Worm (Caenorhabditis elegans): ENCODE data around the gene praf-3.
"Not testable (repeated sequence)": the region's sequence is repeated elsewhere in the genome, so short reads cannot be mapped to it uniquely, and the experiment has no call there.

Gene praf-3

ce11 chrIV:8345518-8345917 lies 34.3 kb upstream of the praf-3 start, which contains the start of gene F17E9.5:
Gene F17E9.5 (plus strand): TSS chrIV:8345818.
- TF ChIP-seq ZK546.5 (tag; optimal IDR thresholded peaks at IDR 0.05) = no peak
- TF ChIP-seq fkh-2 (tag; optimal IDR thresholded peaks at IDR 0.05) = no peak
- TF ChIP-seq nfya-1 (tag; optimal IDR thresholded peaks at IDR 0.05; ENCODE audit: insufficient read depth) = no peak
- TF ChIP-seq nhr-67 (tag; optimal IDR thresholded peaks at IDR 0.05) = no peak
- TF ChIP-seq ceh-9 (tag; optimal IDR thresholded peaks at IDR 0.05) = no peak
- no peak for TF ChIP-seq tbx-2 (tag; optimal IDR thresholded peaks at IDR 0.05)
- no peak for TF ChIP-seq pha-4 (tag; optimal IDR thresholded peaks at IDR 0.05)
- TF ChIP-seq pqm-1 (tag; optimal IDR thresholded peaks at IDR 0.05) = no peak
- no peak for TF ChIP-seq ceh-82 (tag; optimal IDR thresholded peaks at IDR 0.05)
- no peak for TF ChIP-seq ztf-4 (tag; optimal IDR thresholded peaks at IDR 0.05)
- no peak for TF ChIP-seq nhr-23 (tag; optimal IDR thresholded peaks at IDR 0.05)
- no peak for TF ChIP-seq nhr-76 (tag; optimal IDR thresholded peaks at IDR 0.05)
- TF ChIP-seq eor-1 (tag; optimal IDR thresholded peaks at IDR 0.05) = no peak

DNA sequence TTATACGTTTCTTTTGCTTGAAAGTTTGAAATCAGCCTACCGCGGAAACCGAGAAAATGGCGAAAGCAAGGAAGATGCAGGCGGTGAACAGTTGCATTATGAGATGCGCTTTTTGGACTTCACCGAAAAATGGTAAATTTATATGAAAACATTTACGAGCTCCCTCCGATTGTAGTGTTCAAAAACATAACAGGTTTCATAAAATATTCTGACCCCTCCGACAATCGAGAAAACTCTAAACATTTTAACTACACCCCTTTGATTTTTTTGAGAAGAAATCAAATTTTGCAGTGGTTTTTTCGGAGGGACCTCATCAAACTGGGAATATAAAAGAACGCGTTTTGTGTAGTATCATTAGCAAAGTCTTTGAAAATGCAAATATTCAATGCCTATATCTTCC lies 32.7 kb upstream of the praf-3 start, which contains the start of the genes F17E9.18 and F17E9.15:
TSS of gene F17E9.18 (minus strand) at position 101 of the 400 bp plus-strand sequence.
TSS of gene F17E9.15 (plus strand) at position 368 of the 400 bp plus-strand sequence.
- TF ChIP-seq ceh-28 (tag; optimal IDR thresholded peaks at IDR 0.05) (no peak), sea-2 (GFP tag; optimal IDR thresholded peaks at IDR 0.05) (no peak), elt-3 (tag; optimal IDR thresholded peaks at IDR 0.05) (no peak), pha-4 (tag; optimal IDR thresholded peaks at IDR 0.05) (no peak), unc-62 (GFP tag; optimal IDR thresholded peaks at IDR 0.05) (no peak), R02D3.7 (tag; optimal IDR thresholded peaks at IDR 0.05) (no peak), lsy-12 (tag; optimal IDR thresholded peaks at IDR 0.05) (no peak), lin-39 (tag; optimal IDR thresholded peaks at IDR 0.05) (no peak), aly-2 (tag; optimal IDR thresholded peaks at IDR 0.05) (no peak), mdl-1 (tag; optimal IDR thresholded peaks at IDR 0.05) (no peak), nhr-76 (tag; optimal IDR thresholded peaks at IDR 0.05) (no peak), ceh-16 (tag; optimal IDR thresholded peaks at IDR 0.05) (no peak), unc-39 (tag; optimal IDR thresholded peaks at IDR 0.05) (no peak), ztf-4 (tag; optimal IDR thresholded peaks at IDR 0.05) (no peak), fkh-2 (tag; optimal IDR thresholded peaks at IDR 0.05) (no peak), lin-15B (tag; optimal IDR thresholded peaks at IDR 0.05) (no peak), mml-1 (tag; optimal IDR thresholded peaks at IDR 0.05) (no peak), nhr-77 (tag; optimal IDR thresholded peaks at IDR 0.05) (no peak), ama-1 (optimal IDR thresholded peaks at IDR 0.05) (no peak)

DNA sequence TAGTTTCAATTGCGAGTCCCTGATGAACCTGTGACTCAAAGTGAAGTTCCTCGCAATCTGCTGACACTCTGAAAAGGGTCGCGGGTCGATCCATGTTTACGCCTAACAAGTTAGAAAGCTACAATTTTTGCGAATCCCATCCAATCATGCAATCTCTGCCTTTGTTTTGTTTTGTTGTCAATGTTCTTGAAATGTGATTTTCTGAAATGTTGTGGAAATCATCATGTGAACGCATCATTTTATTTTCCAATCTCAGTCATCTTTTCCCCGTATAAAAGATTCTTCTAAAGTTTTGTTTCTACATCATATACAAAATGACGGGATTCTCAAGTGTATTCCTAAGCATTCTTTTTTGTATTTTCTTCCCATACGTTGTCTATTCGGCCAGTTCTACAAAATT lies 31.7 kb upstream of the praf-3 start, which contains the start of gene F17E9.4:
TSS of gene F17E9.4 (plus strand) at position 301 of the 400 bp plus-strand sequence.
- no peak for TF ChIP-seq elt-3 (tag; optimal IDR thresholded peaks at IDR 0.05)
- TF ChIP-seq egl-27 (tag; optimal IDR thresholded peaks at IDR 0.05) = no peak
- TF ChIP-seq nhr-23 (tag; optimal IDR thresholded peaks at IDR 0.05) = no peak
- no peak for TF ChIP-seq elt-1 (tag; optimal IDR thresholded peaks at IDR 0.05)

DNA sequence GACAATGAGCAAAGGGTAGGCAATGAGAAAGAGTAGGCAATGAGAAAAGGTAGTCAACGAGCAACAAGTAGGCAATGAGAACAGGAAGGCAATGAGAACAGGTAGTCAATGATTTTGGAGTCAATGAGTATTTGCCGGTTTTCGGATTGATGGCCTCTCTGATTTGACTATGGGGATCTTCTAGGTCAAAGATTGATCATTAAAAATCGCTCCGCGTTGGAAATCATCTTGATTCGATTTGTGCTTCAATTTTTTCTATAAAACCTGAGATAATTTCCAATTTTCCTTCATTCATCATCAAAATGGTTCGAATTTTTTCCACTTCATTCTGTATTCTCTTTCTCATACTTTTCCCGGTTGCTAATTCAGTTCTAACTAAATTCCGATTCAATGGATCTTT lies 27.7 kb upstream of the praf-3 start, which contains the start of gene F17E9.16:
TSS of gene F17E9.16 (plus strand) at position 301 of the 400 bp plus-strand sequence.
- not testable (repeated sequence) for TF ChIP-seq ama-1 (optimal IDR thresholded peaks at IDR 0.05); elt-1 (tag; optimal IDR thresholded peaks at IDR 0.05); nhr-23 (tag; optimal IDR thresholded peaks at IDR 0.05)

ce11 chrIV:8354572-8354971 lies 25.2 kb upstream of the praf-3 start, which contains the start of gene F17E9.3:
Gene F17E9.3 (plus strand): TSS chrIV:8354872.
- TF ChIP-seq egl-5 (tag; optimal IDR thresholded peaks at IDR 0.05) (no peak), egl-27 (tag; optimal IDR thresholded peaks at IDR 0.05) (no peak), nhr-12 (tag; optimal IDR thresholded peaks at IDR 0.05) (no peak), mml-1 (tag; optimal IDR thresholded peaks at IDR 0.05) (no peak), ceh-9 (tag; optimal IDR thresholded peaks at IDR 0.05) (no peak), nhr-11 (tag; optimal IDR thresholded peaks at IDR 0.05) (no peak), sea-2 (GFP tag; optimal IDR thresholded peaks at IDR 0.05) (no peak), ZK546.5 (tag; optimal IDR thresholded peaks at IDR 0.05) (no peak), nhr-23 (tag; optimal IDR thresholded peaks at IDR 0.05) (no peak), eor-1 (tag; optimal IDR thresholded peaks at IDR 0.05) (no peak), elt-1 (tag; optimal IDR thresholded peaks at IDR 0.05) (no peak), ceh-82 (tag; optimal IDR thresholded peaks at IDR 0.05) (no peak), skn-1 (tag; optimal IDR thresholded peaks at IDR 0.05) (no peak)
